Worm (Caenorhabditis elegans) whole organism, late embryonic: ENCODE data around the gene fbxl-3.

Experiments used
- gmeb-2 ChIP-seq: sonication (generic microtip); optimal IDR thresholded peaks from 2 replicates; lab custom pipeline; 2016; ENCODE audit warnings: missing genetic modification characterization, inconsistent platforms, missing compliant biosample characterization
- nfya-1 ChIP-seq: sonication (generic microtip); optimal IDR thresholded peaks from 2 replicates; lab custom pipeline; 2017; ENCODE audit warnings: missing genetic modification characterization, mild to moderate bottlenecking, missing compliant biosample characterization, antibody characterized with exemption, moderate library complexity
- nhr-232 ChIP-seq: sonication (generic microtip); optimal IDR thresholded peaks from 2 replicates; lab custom pipeline; 2016; ENCODE audit warnings: missing genetic modification characterization, missing compliant biosample characterization
- pros-1 ChIP-seq: fragments of 150-350 bp; optimal IDR thresholded peaks from 2 replicates; lab custom pipeline; 2014; ENCODE audit warnings: missing biosample characterization, missing genetic modification reagents, missing genetic modification characterization
- zip-5 ChIP-seq: sonication (generic microtip); optimal IDR thresholded peaks from 2 replicates; lab custom pipeline; 2016; ENCODE audit warnings: missing genetic modification characterization, missing compliant biosample characterization

ce11 chrII:5433069-5433468, 34.4 kb upstream of the fbxl-3 start, which contains the start of gene srx-114:
- no peak for TF ChIP-seq zip-5 (tag; lab: Kevin White, UChicago)
- no peak for TF ChIP-seq gmeb-2 (tag; lab: Kevin White, UChicago)
- TF ChIP-seq nfya-1 (tag; lab: Kevin White, UChicago), result no peak
- no peak for TF ChIP-seq nhr-232
- no peak for TF ChIP-seq pros-1 (tag; lab: Kevin White, UChicago)
